Worm (Caenorhabditis elegans): ENCODE data around the gene K05F1.1.

DNA sequence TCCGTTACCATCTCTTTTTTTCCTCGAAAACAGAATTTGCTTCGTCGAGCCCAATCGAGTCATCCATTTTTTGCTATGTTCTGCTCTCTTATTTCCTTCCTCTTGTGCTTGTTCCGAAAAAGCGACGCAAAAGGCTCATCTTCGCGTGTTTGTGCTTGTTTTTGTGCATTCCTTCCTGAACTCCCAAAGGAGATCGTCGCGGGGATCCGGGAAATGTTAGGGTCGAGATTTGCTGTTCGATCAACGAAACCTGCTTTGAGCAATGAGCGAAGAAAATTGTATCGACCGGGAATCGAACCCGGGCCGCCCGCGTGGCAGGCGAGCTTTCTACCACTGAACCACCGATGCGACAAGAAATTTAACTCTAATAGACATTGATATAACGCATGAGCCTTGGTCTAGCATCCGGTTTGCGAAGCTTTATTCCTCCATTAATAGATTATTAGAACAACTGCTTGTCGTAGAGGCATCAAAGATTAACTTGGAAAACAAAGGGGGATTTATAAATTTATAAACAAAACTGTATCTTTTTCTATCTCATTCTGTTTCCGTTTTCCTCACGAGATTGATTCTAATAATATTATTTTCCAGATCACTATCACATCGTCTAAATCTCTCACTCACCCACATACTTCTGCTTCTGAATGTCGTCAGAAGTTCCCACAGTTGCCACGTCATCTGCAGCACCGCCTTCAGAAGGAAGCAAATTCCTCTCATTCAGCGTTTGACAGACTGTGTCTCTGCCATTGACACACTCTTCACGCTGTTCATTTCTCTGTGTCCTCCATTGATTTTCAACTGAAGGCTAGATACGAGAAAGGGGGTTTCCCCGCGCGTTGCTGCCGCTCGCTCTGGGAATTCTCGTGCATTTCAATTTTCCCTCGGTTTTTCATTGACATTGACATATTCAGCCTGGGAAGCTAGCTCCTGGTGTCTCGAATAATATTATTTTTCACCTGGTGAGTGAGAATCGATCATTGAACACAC, 19.0 kb upstream of the K05F1.1 start, which contains the start of gene K05F1.6:
- peak; percentile 68; the same call in 1 of the 2 replicates for TF ChIP-seq klf-2 (GFP tag; conservative IDR thresholded peaks at IDR 0.05)
- peak; percentile 84 for TF ChIP-seq ztf-23 (GFP tag; IDR thresholded peaks at IDR 0.05)
- TF ChIP-seq ref-1 (GFP tag; conservative IDR thresholded peaks at IDR 0.05) = peak; percentile 54; the same call in 1 of the 2 replicates
- TF ChIP-seq med-1 (GFP tag; optimal IDR thresholded peaks at IDR 0.05; ENCODE audit: insufficient read depth) = no peak
- TF ChIP-seq cog-1 (tag; optimal IDR thresholded peaks at IDR 0.05) = peak; percentile 58
